Fruit fly (Drosophila melanogaster) whole organism, wandering third instar larva: ENCODE data around the gene Eig71Ee.

Experiments used
- Abd-B ChIP-seq: fragments of >200 bp; optimal IDR thresholded peaks from 2 replicates; lab custom pipeline; 2017; ENCODE audit warnings: missing biosample characterization, missing genetic modification characterization
- Dfd ChIP-seq: fragments of >200 bp; optimal IDR thresholded peaks from 2 replicates; lab custom pipeline; 2017; ENCODE audit warnings: missing biosample characterization, missing genetic modification characterization
- Dif ChIP-seq: fragments of 200-275, 200-300 bp; sonication (Bioruptor generic); optimal IDR thresholded peaks from 2 replicates; lab custom pipeline; 2018; ENCODE audit warnings: missing biosample characterization, missing genetic modification characterization; ENCODE audit not compliant: partially characterized antibody
- Hr78 ChIP-seq: fragments of >200 bp; optimal IDR thresholded peaks from 2 replicates; lab custom pipeline; 2017; ENCODE audit warnings: missing biosample characterization, missing genetic modification characterization
- Mio ChIP-seq: sonication (Bioruptor generic); optimal IDR thresholded peaks from 2 replicates; lab custom pipeline; 2016; ENCODE audit warnings: missing biosample characterization, missing genetic modification characterization
- Myc ChIP-seq: fragments of >200 bp; optimal IDR thresholded peaks from 2 replicates; lab custom pipeline; 2017
- Vsx2 ChIP-seq: fragments of 200-300, 225-300 bp; sonication (Bioruptor generic); optimal IDR thresholded peaks from 2 replicates; lab custom pipeline; 2018; ENCODE audit warnings: missing biosample characterization, missing genetic modification characterization; ENCODE audit not compliant: partially characterized antibody
- foxo ChIP-seq, 2 experiments: fragments of 200-800 bp; sonication (Bioruptor generic); optimal IDR thresholded peaks; 2 replicates in 1 of 2; 3 replicates in 1 of 2; lab custom pipeline; 2016 to 2017; ENCODE audit warnings: missing biosample characterization in 2 of 2, missing genetic modification characterization in 2 of 2
- fru ChIP-seq: fragments of 200-800 bp; sonication (Bioruptor generic); optimal IDR thresholded peaks from 3 replicates; lab custom pipeline; 2016; ENCODE audit warnings: missing biosample characterization, mild to moderate bottlenecking, missing genetic modification characterization
- jim ChIP-seq: fragments of 175-275, 200-325 bp; sonication (Bioruptor generic); optimal IDR thresholded peaks from 2 replicates; lab custom pipeline; 2016; ENCODE audit warnings: missing biosample characterization, mild to moderate bottlenecking, missing genetic modification characterization
- pan ChIP-seq: fragments of >200 bp; optimal IDR thresholded peaks from 2 replicates; lab custom pipeline; 2017
- psq ChIP-seq: fragments of 200-800 bp; sonication (Bioruptor generic); optimal IDR thresholded peaks from 3 replicates; lab custom pipeline; 2017; ENCODE audit warnings: missing biosample characterization, mild to moderate bottlenecking, missing genetic modification characterization, moderate library complexity
- usp ChIP-seq: fragments of >200 bp; optimal IDR thresholded peaks from 2 replicates; lab custom pipeline; 2017; ENCODE audit warnings: missing biosample characterization, missing genetic modification characterization

- TF ChIP-seq foxo (GFP tag; optimal IDR thresholded peaks at IDR 0.05; lab: Kevin White, UChicago) (no peak), jim (GFP tag; lab: Kevin White, UChicago) (no peak), Abd-B (GFP tag; lab: Kevin White, UChicago) (no peak), Vsx2 (GFP tag; lab: Kevin White, UChicago) (no peak), Dif (no peak), pan (lab: Kevin White, UChicago) (no peak), Mio (no peak), Dfd (GFP tag; lab: Kevin White, UChicago) (no peak), Myc (lab: Kevin White, UChicago) (no peak), psq (GFP tag; lab: Kevin White, UChicago) (no peak), fru (no peak), usp (GFP tag; lab: Kevin White, UChicago) (no peak), Hr78 (GFP tag; lab: Kevin White, UChicago) (no peak)
These were observed 32.0 kb upstream of the Eig71Ee start, which contains the start of gene CG34452 for dm6 chr3L:15687802-15688201.
